Worm (Caenorhabditis elegans) whole organism, L1 larva: ENCODE results near the gene H41C03.3.

Experiments used
- irx-1 ChIP-seq: sonication (generic microtip); optimal IDR thresholded peaks from 2 replicates; lab custom pipeline; 2016; ENCODE audit warnings: missing genetic modification characterization, missing compliant biosample characterization
- nhr-12 ChIP-seq: sonication (generic microtip); optimal IDR thresholded peaks from 2 replicates; lab custom pipeline; 2017; ENCODE audit warnings: missing biosample characterization, missing genetic modification characterization
- nhr-76 ChIP-seq: sonication (generic microtip); optimal IDR thresholded peaks from 2 replicates; lab custom pipeline; 2017; ENCODE audit warnings: missing biosample characterization, missing genetic modification characterization
- rnt-1 ChIP-seq: sonication (generic microtip); optimal IDR thresholded peaks from 2 replicates; lab custom pipeline; 2016; ENCODE audit warnings: mild to moderate bottlenecking, missing genetic modification characterization, moderate library complexity, missing compliant biosample characterization
- sptf-1 ChIP-seq: fragments of 150-350 bp; optimal IDR thresholded peaks from 2 replicates; lab custom pipeline; 2014; ENCODE audit warnings: missing biosample characterization, missing genetic modification characterization
- tbx-2 ChIP-seq: sonication (generic microtip); optimal IDR thresholded peaks from 2 replicates; lab custom pipeline; 2016; ENCODE audit warnings: missing genetic modification characterization, missing compliant biosample characterization

ce11 chrII:5858322-5858721 lies 12.7 kb downstream of the H41C03.3 start, which contains the start of gene F55C12.4:
- TF ChIP-seq nhr-12 (no peak), tbx-2 (no peak), sptf-1 (tag; lab: Kevin White, UChicago) (no peak), irx-1 (tag; lab: Kevin White, UChicago) (no peak), nhr-76 (tag; lab: Kevin White, UChicago) (no peak), rnt-1 (tag; lab: Kevin White, UChicago) (no peak)
